Worm (Caenorhabditis elegans) whole organism, L1 larva: ENCODE measurements around the gene sam-10.

Experiments used
- C16A3.4 ChIP-seq: fragments of 150-350 bp; optimal IDR thresholded peaks from 2 replicates; lab custom pipeline; 2014; ENCODE audit warnings: missing biosample characterization, missing genetic modification characterization
- F16B12.6 ChIP-seq: fragments of 150-350 bp; optimal IDR thresholded peaks from 2 replicates; lab custom pipeline; 2014; ENCODE audit warnings: missing biosample characterization, missing genetic modification characterization
- Y116A8C.19 ChIP-seq: sonication (generic microtip); optimal IDR thresholded peaks from 2 replicates; lab custom pipeline; 2016; ENCODE audit warnings: missing compliant biosample characterization, missing genetic modification characterization, borderline replicate concordance
- aha-1 ChIP-seq: fragments of 150-350 bp; optimal IDR thresholded peaks from 2 replicates; lab custom pipeline; 2014; ENCODE audit warnings: missing biosample characterization, missing genetic modification characterization
- ama-1 ChIP-seq: fragments of 150-350 bp; optimal IDR thresholded peaks from 2 replicates; lab custom pipeline; 2014
- blmp-1 ChIP-seq: fragments of 150-350 bp; optimal IDR thresholded peaks from 2 replicates; lab custom pipeline; 2014; ENCODE audit warnings: missing biosample characterization, missing genetic modification characterization
- ceh-63 ChIP-seq: fragments of 200-800 bp; sonication (Bioruptor generic); optimal IDR thresholded peaks from 2 replicates; lab custom pipeline; 2018; ENCODE audit warnings: mild to moderate bottlenecking, missing genetic modification characterization, missing compliant biosample characterization
- ceh-82 ChIP-seq, 3 experiments: fragments of 150-350 bp in 1 of 3; sonication (generic microtip) in 2 of 3; optimal IDR thresholded peaks; 2 replicates each; lab custom pipeline; 2014 to 2017; ENCODE audit warnings: missing biosample characterization in 3 of 3, missing genetic modification characterization in 3 of 3
- ceh-88 ChIP-seq: fragments of 200-800 bp; sonication (Bioruptor generic); IDR thresholded peaks from 2 replicates; pipeline ENCODE4 v1.3.6; 2022; ENCODE audit warnings: missing genetic modification characterization, missing compliant biosample characterization
- ceh-90 ChIP-seq: sonication (generic microtip); optimal IDR thresholded peaks from 2 replicates; lab custom pipeline; 2016; ENCODE audit warnings: missing genetic modification characterization, missing compliant biosample characterization
- dpl-1 ChIP-seq, 3 experiments: fragments of 150-350 bp in 2 of 3; sonication (generic microtip) in 1 of 3; optimal IDR thresholded peaks; 2 replicates each; lab custom pipeline; 2014 to 2017; ENCODE audit warnings: missing biosample characterization in 3 of 3, missing genetic modification characterization in 3 of 3, missing genetic modification reagents in 3 of 3
- dsc-1 ChIP-seq: sonication (generic microtip); optimal IDR thresholded peaks from 2 replicates; lab custom pipeline; 2016; ENCODE audit warnings: mild to moderate bottlenecking, missing genetic modification characterization, missing compliant biosample characterization
- efl-3 ChIP-seq: fragments of 200-800 bp; sonication (Bioruptor generic); optimal IDR thresholded peaks from 2 replicates; lab custom pipeline; 2018; ENCODE audit warnings: mild to moderate bottlenecking, missing genetic modification characterization, missing compliant biosample characterization
- egl-27 ChIP-seq, 2 experiments: fragments of 150-350 bp in 1 of 2; sonication (generic microtip); optimal IDR thresholded peaks; 3 replicates each; lab custom pipeline; 2017 to 2018; ENCODE audit warnings: missing biosample characterization in 2 of 2, missing genetic modification characterization in 2 of 2, missing genetic modification reagents in 2 of 2
- elt-3 ChIP-seq, 6 experiments: fragments of 150-350 bp in 1 of 6; sonication (generic microtip); optimal IDR thresholded peaks; 2 replicates each; lab custom pipeline; 2017 to 2018; ENCODE audit warnings: missing biosample characterization in 6 of 6, missing genetic modification characterization in 6 of 6, inconsistent platforms in 1 of 6
- ets-5 ChIP-seq: fragments of 200-800 bp; sonication (Bioruptor generic); IDR thresholded peaks from 2 replicates; pipeline ENCODE4 v1.3.6; 2022; ENCODE audit warnings: missing genetic modification characterization, missing compliant biosample characterization
- fkh-8 ChIP-seq: sonication (generic microtip); optimal IDR thresholded peaks from 2 replicates; lab custom pipeline; 2016; ENCODE audit warnings: mild to moderate bottlenecking, missing genetic modification characterization, missing compliant biosample characterization
- fos-1 ChIP-seq: fragments of 150-350 bp; optimal IDR thresholded peaks from 2 replicates; lab custom pipeline; 2014; ENCODE audit warnings: missing biosample characterization, missing genetic modification characterization
- grh-1 ChIP-seq: fragments of 200-800 bp; sonication (Bioruptor generic); IDR thresholded peaks from 2 replicates; pipeline ENCODE4 v1.3.6; 2022; ENCODE audit warnings: missing genetic modification reagents, missing genetic modification characterization, missing compliant biosample characterization
- hlh-17 ChIP-seq: fragments of 200-800 bp; sonication (Bioruptor generic); optimal IDR thresholded peaks from 2 replicates; lab custom pipeline; 2018; ENCODE audit warnings: missing genetic modification characterization, mild to moderate bottlenecking, missing compliant biosample characterization, moderate library complexity, borderline replicate concordance
- hpl-2 ChIP-seq: fragments of 150-350 bp; optimal IDR thresholded peaks from 2 replicates; lab custom pipeline; 2014; ENCODE audit warnings: missing biosample characterization, missing genetic modification reagents, missing genetic modification characterization
- isw-1 ChIP-seq: fragments of 200-800 bp; sonication (Bioruptor generic); IDR thresholded peaks from 2 replicates; pipeline ENCODE4 v1.3.6; 2022; ENCODE audit warnings: missing genetic modification characterization, missing compliant biosample characterization
- lin-13 ChIP-seq: fragments of 150-350 bp; optimal IDR thresholded peaks from 2 replicates; lab custom pipeline; 2014; ENCODE audit warnings: missing biosample characterization, missing genetic modification reagents, missing genetic modification characterization
- lin-39 ChIP-seq: fragments of 150-350 bp; optimal IDR thresholded peaks from 2 replicates; lab custom pipeline; 2014; ENCODE audit warnings: missing biosample characterization, missing genetic modification reagents, missing genetic modification characterization
- lsy-2 ChIP-seq, 2 experiments: fragments of 150-350 bp; optimal IDR thresholded peaks; 2 replicates each; lab custom pipeline; 2014; ENCODE audit warnings: missing biosample characterization in 2 of 2, missing genetic modification characterization in 2 of 2
- mab-9 ChIP-seq: fragments of 200-800 bp; sonication (Bioruptor generic); IDR thresholded peaks from 2 replicates; pipeline ENCODE4 v1.3.6; 2022; ENCODE audit warnings: missing genetic modification reagents, missing genetic modification characterization, missing compliant biosample characterization
- mef-2 ChIP-seq: fragments of 150-350 bp; optimal IDR thresholded peaks from 2 replicates; lab custom pipeline; 2014; ENCODE audit warnings: missing biosample characterization, missing genetic modification characterization
- mep-1 ChIP-seq: fragments of 150-350 bp; optimal IDR thresholded peaks from 2 replicates; lab custom pipeline; 2014; ENCODE audit warnings: missing biosample characterization, missing genetic modification characterization
- nhr-12 ChIP-seq: sonication (generic microtip); optimal IDR thresholded peaks from 2 replicates; lab custom pipeline; 2017; ENCODE audit warnings: missing biosample characterization, missing genetic modification characterization
- nhr-20 ChIP-seq: sonication (generic microtip); optimal IDR thresholded peaks from 2 replicates; lab custom pipeline; 2016; ENCODE audit warnings: mild to moderate bottlenecking, missing genetic modification characterization, missing compliant biosample characterization
- nhr-237 ChIP-seq: fragments of 150-350 bp; optimal IDR thresholded peaks from 2 replicates; lab custom pipeline; 2014; ENCODE audit warnings: missing biosample characterization, missing genetic modification characterization
- nhr-76 ChIP-seq: sonication (generic microtip); optimal IDR thresholded peaks from 2 replicates; lab custom pipeline; 2017; ENCODE audit warnings: missing biosample characterization, missing genetic modification characterization
- nhr-84 ChIP-seq: sonication (generic microtip); optimal IDR thresholded peaks from 2 replicates; lab custom pipeline; 2017; ENCODE audit warnings: missing biosample characterization, missing genetic modification characterization
- nhr-85 ChIP-seq: sonication (generic microtip); peaks from one replicate; lab custom pipeline; 2016; ENCODE audit warnings: missing genetic modification characterization, inconsistent platforms, missing compliant biosample characterization
- nhr-90 ChIP-seq: sonication (generic microtip); optimal IDR thresholded peaks from 2 replicates; lab custom pipeline; 2016; ENCODE audit warnings: mild to moderate bottlenecking, missing genetic modification characterization, missing compliant biosample characterization; ENCODE audit not compliant: poor library complexity
- pag-3 ChIP-seq: sonication (generic microtip); optimal IDR thresholded peaks from 2 replicates; lab custom pipeline; 2017; ENCODE audit warnings: missing genetic modification characterization, mild to moderate bottlenecking, missing compliant biosample characterization, antibody characterized with exemption, borderline replicate concordance; ENCODE audit not compliant: insufficient read depth
- pax-3 ChIP-seq: fragments of 200-800 bp; sonication (Bioruptor generic); optimal IDR thresholded peaks from 2 replicates; lab custom pipeline; 2018; ENCODE audit warnings: mild to moderate bottlenecking, missing genetic modification characterization, moderate library complexity, missing compliant biosample characterization
- rnt-1 ChIP-seq: sonication (generic microtip); optimal IDR thresholded peaks from 2 replicates; lab custom pipeline; 2016; ENCODE audit warnings: mild to moderate bottlenecking, missing genetic modification characterization, moderate library complexity, missing compliant biosample characterization
- skn-1 ChIP-seq: fragments of 150-350 bp; optimal IDR thresholded peaks from 2 replicates; lab custom pipeline; 2014; ENCODE audit warnings: missing biosample characterization, missing genetic modification characterization
- snpc-4 ChIP-seq: fragments of 150-350 bp; optimal IDR thresholded peaks from 2 replicates; lab custom pipeline; 2014; ENCODE audit warnings: missing biosample characterization, missing genetic modification characterization
- snu-23 ChIP-seq: sonication (generic microtip); optimal IDR thresholded peaks from 2 replicates; lab custom pipeline; 2016; ENCODE audit warnings: missing genetic modification characterization, missing compliant biosample characterization
- tbx-2 ChIP-seq: sonication (generic microtip); optimal IDR thresholded peaks from 2 replicates; lab custom pipeline; 2016; ENCODE audit warnings: missing genetic modification characterization, missing compliant biosample characterization
- unc-130 ChIP-seq: fragments of 150-350 bp; optimal IDR thresholded peaks from 2 replicates; lab custom pipeline; 2017; ENCODE audit warnings: missing biosample characterization, missing genetic modification characterization, inconsistent platforms
- unc-30 ChIP-seq: sonication (generic microtip); optimal IDR thresholded peaks from 2 replicates; lab custom pipeline; 2017; ENCODE audit warnings: missing biosample characterization, missing genetic modification characterization
- unc-98 ChIP-seq: fragments of 200-800 bp; sonication (Bioruptor generic); IDR thresholded peaks from 2 replicates; pipeline ENCODE4 v1.3.6; 2022; ENCODE audit warnings: missing genetic modification characterization, missing compliant biosample characterization
- vab-15 ChIP-seq: sonication (generic microtip); optimal IDR thresholded peaks from 2 replicates; lab custom pipeline; 2017; ENCODE audit warnings: missing genotype, mild to moderate bottlenecking, missing genetic modification characterization, missing compliant biosample characterization
- zip-4 ChIP-seq: fragments of 200-800 bp; sonication (Bioruptor generic); optimal IDR thresholded peaks from 2 replicates; lab custom pipeline; 2018; ENCODE audit warnings: mild to moderate bottlenecking, missing genetic modification characterization, moderate library complexity, missing compliant biosample characterization
- ztf-11 ChIP-seq, 2 experiments: sonication (generic microtip); optimal IDR thresholded peaks; 2 replicates each; lab custom pipeline; 2016 to 2017; ENCODE audit warnings: missing genetic modification characterization in 2 of 2, missing biosample characterization in 1 of 2, missing compliant biosample characterization in 1 of 2
- ztf-4 ChIP-seq: fragments of 150-350 bp; optimal IDR thresholded peaks from 2 replicates; lab custom pipeline; 2014; ENCODE audit warnings: missing biosample characterization, missing genetic modification characterization

sam-10 gene

DNA sequence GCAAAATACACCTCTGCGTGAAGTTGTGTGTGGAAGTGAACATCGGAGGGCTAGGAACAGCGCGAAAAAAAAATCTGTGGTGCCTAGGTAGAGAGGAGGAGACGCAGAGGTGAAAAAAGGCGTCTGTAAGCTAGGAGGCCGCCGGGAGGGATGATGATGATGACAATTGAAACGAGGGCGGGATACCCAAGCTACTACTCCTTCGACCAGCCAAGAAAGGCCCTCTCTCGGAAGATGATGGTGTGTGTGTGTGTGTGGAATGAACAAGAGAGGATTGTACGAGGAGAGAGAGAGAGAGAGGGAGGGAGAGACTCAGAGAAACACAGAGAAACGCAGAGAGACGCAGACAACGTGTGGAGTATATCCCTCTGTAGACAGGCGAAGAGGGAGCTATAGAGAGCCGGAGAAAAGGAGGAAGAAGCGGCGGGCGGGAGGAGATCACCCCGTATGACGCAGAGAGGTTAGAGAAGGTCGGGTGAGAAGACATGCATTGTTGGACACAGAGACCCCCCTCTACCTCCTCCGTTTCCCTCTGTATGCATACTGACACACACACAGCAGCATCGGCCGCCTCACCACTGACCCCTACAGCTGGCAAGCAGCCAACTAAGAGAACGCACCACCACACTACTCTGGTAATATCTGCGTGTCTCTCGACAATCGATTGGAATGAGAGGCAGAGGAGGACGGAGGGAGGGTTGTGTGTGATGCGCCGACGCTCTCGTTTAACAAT lies 4.8 kb upstream of the sam-10 start (continued):
- TF ChIP-seq pax-3 = peak; percentile 57
- TF ChIP-seq blmp-1 (tag; lab: Kevin White, UChicago) = no peak
- peak; percentile 82 for TF ChIP-seq ztf-4 (tag; lab: Kevin White, UChicago)
- peak; percentile 3 for TF ChIP-seq lin-39 (tag; lab: Kevin White, UChicago)
- TF ChIP-seq vab-15 (tag; lab: Kevin White, UChicago) = no peak
- TF ChIP-seq Y116A8C.19 (tag; lab: Kevin White, UChicago) = no peak
- peak; percentile 49 for TF ChIP-seq mep-1 (tag; lab: Kevin White, UChicago)
- peak; percentile 59 for TF ChIP-seq unc-130 (tag; lab: Kevin White, UChicago)
- TF ChIP-seq egl-27 (tag; optimal IDR thresholded peaks at IDR 0.05; lab: Kevin White, UChicago) = peak; percentile 37 to 55
- TF ChIP-seq ets-5 = no peak
- TF ChIP-seq nhr-90 (tag; lab: Kevin White, UChicago) = peak; percentile 49
- peak; percentile 58; the same call in 1 of the 2 replicates for TF ChIP-seq ceh-88 (GFP tag; lab: Robert Waterston, UW)
- TF ChIP-seq nhr-12 = no peak
- TF ChIP-seq hpl-2 (GFP tag; lab: Kevin White, UChicago) = no peak
- TF ChIP-seq unc-30 (tag; lab: Kevin White, UChicago) = no peak
- no peak for TF ChIP-seq aha-1 (tag; lab: Kevin White, UChicago)
- TF ChIP-seq ama-1 (lab: Kevin White, UChicago) = no peak
- peak; percentile 90 for TF ChIP-seq tbx-2
- peak; percentile 14 to 42 (median 40) for TF ChIP-seq dpl-1 (GFP tag; optimal IDR thresholded peaks at IDR 0.05; lab: Kevin White, UChicago)
- TF ChIP-seq mef-2 (tag; lab: Kevin White, UChicago) = no peak
- TF ChIP-seq ceh-90 (tag; lab: Kevin White, UChicago) = no peak
- peak; percentile 22; the same call in 1 of the 2 replicates for TF ChIP-seq mab-9
- peak; percentile 29 for TF ChIP-seq nhr-237 (tag; lab: Kevin White, UChicago)
- peak in 1 of 2 experiments; percentile 74 for TF ChIP-seq ztf-11 (tag; optimal IDR thresholded peaks at IDR 0.05; lab: Kevin White, UChicago)
- no peak for TF ChIP-seq nhr-76 (tag; lab: Kevin White, UChicago)
- TF ChIP-seq nhr-20 (tag; lab: Kevin White, UChicago) = peak; percentile 85
- no peak for TF ChIP-seq unc-98 (GFP tag; lab: Robert Waterston, UW)
- peak; percentile 71 for TF ChIP-seq isw-1 (GFP tag; lab: Robert Waterston, UW)
- TF ChIP-seq ceh-82 (tag; optimal IDR thresholded peaks at IDR 0.05; lab: Kevin White, UChicago) = peak; percentile 49 to 64 (median 51)
- TF ChIP-seq elt-3 (tag; optimal IDR thresholded peaks at IDR 0.05; lab: Kevin White, UChicago) = peak in 1 of 6 experiments; percentile 51
- no peak for TF ChIP-seq F16B12.6 (tag; lab: Kevin White, UChicago)
- TF ChIP-seq fos-1 (tag; lab: Kevin White, UChicago) = peak; percentile 45
- TF ChIP-seq hlh-17 = no peak
- peak; percentile 40 for TF ChIP-seq ceh-63 (GFP tag; lab: Kevin White, UChicago)
- peak; percentile 78 for TF ChIP-seq dsc-1
- peak; percentile 60 for TF ChIP-seq grh-1 (GFP tag; lab: Robert Waterston, UW)
- TF ChIP-seq zip-4 (GFP tag; lab: Kevin White, UChicago) = no peak
- TF ChIP-seq lin-13 (GFP tag; lab: Kevin White, UChicago) = peak; percentile 67
- TF ChIP-seq rnt-1 (tag; lab: Kevin White, UChicago) = peak; percentile 61
- TF ChIP-seq snpc-4 (tag; lab: Kevin White, UChicago) = peak; percentile 54
- peak; percentile 94 for TF ChIP-seq snu-23
- TF ChIP-seq lsy-2 (tag; optimal IDR thresholded peaks at IDR 0.05; lab: Kevin White, UChicago) = peak; percentile 65 to 80
- peak; percentile 80 for TF ChIP-seq nhr-85 (tag; lab: Kevin White, UChicago)
- peak; percentile 63 for TF ChIP-seq skn-1 (tag; lab: Kevin White, UChicago)
- peak; percentile 30 for TF ChIP-seq C16A3.4
- TF ChIP-seq nhr-84 (tag; lab: Kevin White, UChicago) = no peak
- no peak for TF ChIP-seq efl-3 (GFP tag; lab: Kevin White, UChicago)
- TF ChIP-seq fkh-8 (tag; lab: Kevin White, UChicago) = peak; percentile 95
- no peak for TF ChIP-seq pag-3 (tag; lab: Kevin White, UChicago)
